Worm (Caenorhabditis elegans) whole organism, mixed stage, embryonic: ENCODE results near the gene spp-2.

Experiments
- M03D4.4 ChIP-seq: sonication (generic microtip); optimal IDR thresholded peaks from 2 replicates; lab custom pipeline; 2017; ENCODE audit warnings: mild to moderate bottlenecking, missing genetic modification characterization, missing compliant biosample characterization
- blmp-1 ChIP-seq: fragments of 150-350 bp; optimal IDR thresholded peaks from 2 replicates; lab custom pipeline; 2014; ENCODE audit warnings: missing biosample characterization, missing genetic modification characterization
- ceh-83 ChIP-seq: fragments of 200-800 bp; sonication (Bioruptor generic); optimal IDR thresholded peaks from 2 replicates; lab custom pipeline; 2018; ENCODE audit warnings: mild to moderate bottlenecking, missing genetic modification characterization, missing compliant biosample characterization
- ces-1 ChIP-seq: fragments of 150-350 bp; optimal IDR thresholded peaks from 2 replicates; lab custom pipeline; 2014; ENCODE audit warnings: missing biosample characterization, missing genetic modification reagents, missing genetic modification characterization
- cnd-1 ChIP-seq: fragments of 200-800 bp; sonication (Bioruptor generic); optimal IDR thresholded peaks from 2 replicates; lab custom pipeline; 2018; ENCODE audit warnings: mild to moderate bottlenecking, missing genetic modification characterization, missing compliant biosample characterization
- elt-1 ChIP-seq: sonication (generic microtip); optimal IDR thresholded peaks from 2 replicates; lab custom pipeline; 2017; ENCODE audit warnings: missing genetic modification characterization, mild to moderate bottlenecking, missing compliant biosample characterization, antibody characterized with exemption, moderate library complexity, borderline replicate concordance; ENCODE audit not compliant: insufficient read depth
- elt-3 ChIP-seq: fragments of 150-350 bp; optimal IDR thresholded peaks from 2 replicates; lab custom pipeline; 2014; ENCODE audit warnings: missing biosample characterization, missing genetic modification characterization
- flh-1 ChIP-seq: fragments of 200-800 bp; sonication (Bioruptor generic); optimal IDR thresholded peaks from 2 replicates; lab custom pipeline; 2018; ENCODE audit warnings: mild to moderate bottlenecking, missing genetic modification characterization, moderate library complexity, missing compliant biosample characterization
- ham-2 ChIP-seq: fragments of 200-800 bp; sonication (Bioruptor generic); optimal IDR thresholded peaks from 2 replicates; lab custom pipeline; 2018; ENCODE audit warnings: mild to moderate bottlenecking, missing genetic modification characterization, missing compliant biosample characterization
- hlh-1 ChIP-seq: fragments of 150-350 bp; optimal IDR thresholded peaks from 2 replicates; lab custom pipeline; 2014; ENCODE audit warnings: missing biosample characterization, missing genetic modification reagents, missing genetic modification characterization
- lin-13 ChIP-seq: fragments of 150-350 bp; optimal IDR thresholded peaks from 2 replicates; lab custom pipeline; 2014; ENCODE audit warnings: missing biosample characterization, missing genetic modification characterization
- lin-32 ChIP-seq: fragments of 200-800 bp; sonication (Bioruptor generic); optimal IDR thresholded peaks from 2 replicates; lab custom pipeline; 2018; ENCODE audit warnings: mild to moderate bottlenecking, missing genetic modification characterization, missing compliant biosample characterization
- lsy-2 ChIP-seq: fragments of 150-350 bp; optimal IDR thresholded peaks from 2 replicates; lab custom pipeline; 2014; ENCODE audit warnings: missing biosample characterization, missing genetic modification characterization
- mab-5 ChIP-seq: fragments of 150-350 bp; optimal IDR thresholded peaks from 2 replicates; lab custom pipeline; 2014; ENCODE audit warnings: missing biosample characterization, missing genetic modification characterization
- mep-1 ChIP-seq: fragments of 150-350 bp; optimal IDR thresholded peaks from 2 replicates; lab custom pipeline; 2017; ENCODE audit warnings: missing biosample characterization, missing genetic modification reagents, missing genetic modification characterization, inconsistent platforms
- nhr-12 ChIP-seq: fragments of 150-350 bp; optimal IDR thresholded peaks from 2 replicates; lab custom pipeline; 2014; ENCODE audit warnings: missing biosample characterization, missing genetic modification characterization
- nhr-2 ChIP-seq: fragments of 150-350 bp; optimal IDR thresholded peaks from 2 replicates; lab custom pipeline; 2014; ENCODE audit warnings: missing biosample characterization, missing genetic modification characterization
- nhr-237 ChIP-seq: fragments of 150-350 bp; optimal IDR thresholded peaks from 2 replicates; lab custom pipeline; 2014; ENCODE audit warnings: missing biosample characterization, missing genetic modification characterization
- nhr-28 ChIP-seq: fragments of 150-350 bp; optimal IDR thresholded peaks from 2 replicates; lab custom pipeline; 2014; ENCODE audit warnings: missing biosample characterization, missing genetic modification characterization
- nhr-76 ChIP-seq: sonication (generic microtip); optimal IDR thresholded peaks from 2 replicates; lab custom pipeline; 2017; ENCODE audit warnings: missing biosample characterization, missing genetic modification characterization
- pha-4 ChIP-seq: fragments of 150-350 bp; optimal IDR thresholded peaks from 2 replicates; lab custom pipeline; 2018; ENCODE audit warnings: missing biosample characterization, missing genetic modification reagents, missing genetic modification characterization
- sem-2 ChIP-seq: fragments of 200-800 bp; sonication (Bioruptor generic); optimal IDR thresholded peaks from 2 replicates; lab custom pipeline; 2018; ENCODE audit warnings: mild to moderate bottlenecking, missing genetic modification characterization, missing compliant biosample characterization
- snpc-4 ChIP-seq: fragments of 150-350 bp; optimal IDR thresholded peaks from 2 replicates; lab custom pipeline; 2014; ENCODE audit warnings: missing biosample characterization, missing genetic modification characterization
- sptf-1 ChIP-seq: sonication (generic microtip); optimal IDR thresholded peaks from 2 replicates; lab custom pipeline; 2017; ENCODE audit warnings: mild to moderate bottlenecking, missing genetic modification characterization, moderate library complexity, missing compliant biosample characterization
- tbx-8 ChIP-seq: fragments of 200-800 bp; sonication (Bioruptor generic); optimal IDR thresholded peaks from 2 replicates; lab custom pipeline; 2018; ENCODE audit warnings: mild to moderate bottlenecking, missing genetic modification characterization, moderate library complexity, missing compliant biosample characterization
- unc-120 ChIP-seq: sonication (generic microtip); optimal IDR thresholded peaks from 2 replicates; lab custom pipeline; 2017; ENCODE audit warnings: missing genetic modification characterization, missing compliant biosample characterization; ENCODE audit not compliant: poor library complexity, severe bottlenecking
- unc-62 ChIP-seq: fragments of 150-350 bp; optimal IDR thresholded peaks from 2 replicates; lab custom pipeline; 2014; ENCODE audit warnings: missing biosample characterization, missing genetic modification reagents, missing genetic modification characterization
- zip-8 ChIP-seq: fragments of 150-350 bp; optimal IDR thresholded peaks from 2 replicates; lab custom pipeline; 2014; ENCODE audit warnings: missing biosample characterization, missing genetic modification characterization

Gene spp-2

DNA sequence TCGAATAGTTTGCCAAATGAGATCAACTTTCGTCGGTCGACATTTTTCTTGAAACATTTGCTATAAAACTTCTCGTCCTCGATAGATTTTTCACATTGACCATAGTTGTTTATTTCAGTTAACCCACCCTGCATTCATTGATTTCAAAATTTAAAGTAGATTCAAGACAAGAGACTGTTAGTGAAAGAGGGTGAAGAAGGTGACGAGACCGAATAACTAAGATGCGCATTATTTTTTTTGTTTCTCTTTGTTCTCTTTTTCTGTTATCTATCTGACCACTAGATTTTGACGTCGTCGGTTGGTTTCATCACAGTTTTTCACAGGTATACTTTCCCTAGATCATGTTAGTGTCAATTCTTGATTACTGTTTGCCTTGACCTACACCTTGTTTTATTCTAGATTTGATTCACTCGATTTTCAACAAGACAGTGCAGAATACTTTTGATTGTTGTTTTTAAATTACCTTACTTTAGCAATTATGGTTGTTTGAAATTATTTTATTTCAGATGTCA lies 14.1 kb upstream of the spp-2 start, which contains the start of gene ttr-30:
TSS of gene ttr-30 (plus strand) at position 265 of the 512 bp plus-strand sequence.
- TF ChIP-seq cnd-1 (tag; lab: Kevin White, UChicago) (no peak), flh-1 (GFP tag; lab: Kevin White, UChicago) (no peak), mep-1 (no peak), lin-13 (tag; lab: Kevin White, UChicago) (no peak), elt-3 (tag; lab: Kevin White, UChicago) (no peak), hlh-1 (no peak), nhr-2 (tag; lab: Kevin White, UChicago) (no peak), tbx-8 (GFP tag; lab: Kevin White, UChicago) (no peak)
- TF ChIP-seq, all 35 proteins: peak for 0

DNA sequence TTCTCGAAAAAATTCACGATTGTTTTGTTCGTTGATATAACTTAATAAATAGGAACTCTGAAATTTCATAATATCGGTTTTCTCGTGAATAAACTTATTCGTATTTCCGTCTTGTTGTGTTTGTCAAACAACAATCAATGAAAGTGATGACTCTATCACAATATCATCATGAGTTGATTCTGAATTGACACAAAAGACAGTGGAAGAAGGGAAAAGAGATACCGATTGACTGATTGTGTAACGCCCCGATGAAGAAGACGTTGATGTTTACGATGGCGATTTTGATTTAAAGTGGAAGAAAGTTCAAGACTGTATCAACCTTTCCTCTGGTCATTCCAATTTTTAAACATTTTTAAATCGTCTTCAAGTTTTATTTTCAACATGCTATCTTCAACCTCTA lies 13.0 kb upstream of the spp-2 start, which contains the start of gene ttr-59:
TSS of gene ttr-59 (plus strand) at position 218 of the 400 bp plus-strand sequence.
- TF ChIP-seq snpc-4 (no peak), mep-1 (no peak), tbx-8 (GFP tag; lab: Kevin White, UChicago) (no peak), nhr-2 (tag; lab: Kevin White, UChicago) (no peak), unc-62 (peak; percentile 23), ceh-83 (no peak)
- TF ChIP-seq, all 35 proteins: peak for 1

DNA sequence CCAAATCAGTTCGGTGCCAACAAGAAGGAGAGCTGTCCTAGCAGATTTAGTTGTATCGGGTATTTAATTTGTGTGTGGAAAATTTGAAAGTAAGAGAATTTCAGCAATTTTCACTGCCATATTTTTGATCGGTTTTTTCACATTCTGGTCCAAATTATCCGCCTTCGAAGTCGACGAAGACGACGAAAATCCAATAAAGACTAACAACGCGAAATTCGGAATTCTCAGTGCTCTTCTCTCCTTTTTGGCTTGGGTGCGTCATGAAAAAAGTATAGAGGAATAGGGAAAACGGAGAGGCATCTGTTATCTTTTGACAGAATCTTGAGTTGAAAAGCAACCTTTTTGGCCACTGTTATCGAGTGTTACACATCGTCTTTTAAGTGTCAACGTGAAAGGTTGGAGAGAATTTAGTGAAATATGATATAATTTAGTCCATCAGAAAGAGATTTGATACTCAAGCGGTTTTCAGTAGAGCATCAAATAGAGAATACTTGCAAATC lies 11.5 kb upstream of the spp-2 start:
- peak; percentile 83 for TF ChIP-seq ces-1 (GFP tag; lab: Kevin White, UChicago)
- TF ChIP-seq cnd-1 (tag; lab: Kevin White, UChicago) = no peak
- no peak for TF ChIP-seq snpc-4
- TF ChIP-seq ceh-83 = no peak
- TF ChIP-seq sem-2 (GFP tag; lab: Kevin White, UChicago) = no peak
- TF ChIP-seq elt-1 (tag; lab: Kevin White, UChicago) = no peak
- no peak for TF ChIP-seq sptf-1
- no peak for TF ChIP-seq lin-32

DNA sequence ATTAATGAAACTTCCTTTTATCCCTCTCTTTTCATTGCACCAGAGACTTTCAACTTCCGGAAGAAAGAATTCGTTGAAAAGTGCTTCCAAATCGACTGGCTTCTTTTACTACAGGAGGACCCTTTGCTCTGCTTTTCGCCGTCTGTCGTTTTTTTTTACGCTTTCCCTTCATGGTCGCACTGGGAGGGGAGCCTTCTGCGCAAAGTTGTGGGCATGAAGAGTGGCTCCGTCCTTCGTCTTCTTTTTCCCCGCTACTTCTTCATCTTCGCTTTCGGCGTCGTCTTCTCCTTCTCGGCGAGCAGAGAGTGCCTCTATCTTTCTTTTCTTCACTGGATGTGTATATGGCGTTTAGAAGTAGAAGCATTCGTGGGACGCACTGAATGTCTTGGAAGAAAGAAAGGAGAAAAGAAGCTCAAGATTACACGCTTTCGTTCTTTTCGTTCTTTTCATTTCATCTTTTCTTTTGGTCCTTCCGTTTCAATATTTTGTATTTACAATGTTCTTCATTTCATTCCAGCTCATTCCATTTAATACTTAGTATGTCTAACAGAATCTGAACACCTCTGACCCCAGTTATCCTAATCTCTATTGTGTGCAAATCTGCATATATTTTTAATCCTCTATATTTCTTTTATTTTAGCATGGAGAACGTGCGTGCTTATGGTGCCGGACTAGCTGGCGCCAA lies 10.5 kb upstream of the spp-2 start, which contains the start of gene sng-1:
TSS of gene sng-1 (plus strand) at position 635 of the 685 bp plus-strand sequence.
- TF ChIP-seq lsy-2 (tag; lab: Kevin White, UChicago) (no peak), nhr-237 (tag; lab: Kevin White, UChicago) (no peak), lin-32 (no peak), sptf-1 (no peak), ces-1 (GFP tag; lab: Kevin White, UChicago) (peak; percentile 35)

DNA sequence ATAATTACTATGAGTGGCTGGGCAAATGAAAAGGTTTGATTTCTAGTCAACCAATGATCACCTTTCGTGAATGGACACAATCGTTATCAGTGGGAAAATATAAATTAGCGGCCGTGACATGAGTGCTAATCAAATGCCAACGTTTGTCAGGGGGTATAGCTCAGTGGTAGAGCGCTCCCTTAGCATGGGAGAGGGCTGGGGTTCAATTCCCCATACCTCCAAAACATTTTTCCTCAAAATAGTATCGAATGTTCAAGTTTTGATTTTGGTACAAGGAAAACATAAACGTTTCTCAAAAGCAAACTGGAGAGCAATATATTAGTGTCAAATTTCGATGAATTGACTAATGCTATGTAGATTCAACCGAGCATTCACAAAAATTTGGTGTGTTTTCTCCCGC lies 7.0 kb upstream of the spp-2 start:
- peak; percentile 65 for TF ChIP-seq sptf-1
- no peak for TF ChIP-seq lsy-2 (tag; lab: Kevin White, UChicago)
- TF ChIP-seq pha-4 (tag; lab: Kevin White, UChicago) = no peak
- no peak for TF ChIP-seq ham-2
- TF ChIP-seq hlh-1 = no peak

DNA sequence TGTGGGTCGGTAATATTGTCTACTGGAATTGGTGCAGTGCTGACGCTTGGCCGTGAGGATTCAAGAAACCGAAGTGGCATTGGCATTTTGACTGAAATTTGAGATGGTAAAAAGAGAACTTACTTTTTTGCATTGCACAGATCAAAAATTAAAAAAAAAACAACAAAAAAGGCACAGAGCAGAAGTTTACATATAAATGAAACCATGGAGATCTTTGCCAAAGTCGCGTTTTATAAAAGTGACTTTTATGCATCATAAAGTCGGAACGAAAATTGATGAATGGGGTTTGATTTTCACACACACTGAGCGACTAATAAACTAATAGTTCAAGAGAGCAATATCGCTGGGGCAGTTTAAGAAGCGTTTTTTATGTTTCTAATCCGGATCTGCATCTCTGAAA lies 5.7 kb upstream of the spp-2 start, which contains the start of gene T08A9.13:
TSS of gene T08A9.13 (minus strand) at position 101 of the 400 bp plus-strand sequence.
- no peak for TF ChIP-seq nhr-28
- TF ChIP-seq M03D4.4 (tag; lab: Kevin White, UChicago) = no peak
- TF ChIP-seq nhr-76 (tag; lab: Kevin White, UChicago) = no peak
- no peak for TF ChIP-seq lsy-2 (tag; lab: Kevin White, UChicago)
- no peak for TF ChIP-seq lin-13 (tag; lab: Kevin White, UChicago)

DNA sequence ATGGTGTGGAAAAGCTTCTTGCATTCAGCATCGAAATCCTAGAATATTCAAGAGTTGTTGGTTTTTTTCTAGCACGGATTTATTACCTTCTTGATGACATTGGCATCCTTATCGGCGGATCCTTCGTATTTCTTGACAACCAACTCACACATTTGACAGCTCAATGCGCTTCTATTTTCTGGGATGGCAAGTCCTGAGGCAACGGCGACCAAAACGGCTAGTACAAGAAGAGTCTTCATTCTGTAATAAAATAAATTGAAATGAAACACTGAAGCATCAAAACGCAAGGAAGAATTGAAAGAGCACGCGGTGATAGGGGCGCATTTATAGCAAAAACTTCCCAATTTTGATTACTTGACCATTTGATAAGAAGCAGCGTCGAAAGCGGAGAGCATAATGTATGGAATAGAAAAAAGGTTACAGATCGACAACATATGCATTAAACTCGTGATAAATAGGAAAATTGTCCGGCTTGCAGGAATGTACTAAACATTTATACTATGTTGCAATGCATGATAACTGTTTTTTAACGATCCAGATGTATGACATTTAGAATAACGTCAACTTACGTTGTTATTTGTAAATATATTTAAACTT lies 3.6 kb upstream of the spp-2 start, which contains the start of gene spp-5:
TSS of gene spp-5 (minus strand) at position 240 of the 597 bp plus-strand sequence.
- TF ChIP-seq pha-4 (tag; lab: Kevin White, UChicago) (no peak), snpc-4 (no peak), nhr-76 (tag; lab: Kevin White, UChicago) (no peak), hlh-1 (no peak), lin-32 (no peak), zip-8 (no peak), blmp-1 (no peak), nhr-12 (tag; lab: Kevin White, UChicago) (no peak), flh-1 (GFP tag; lab: Kevin White, UChicago) (no peak), mab-5 (tag; lab: Kevin White, UChicago) (no peak), unc-120 (tag; lab: Kevin White, UChicago) (no peak), nhr-28 (no peak), ces-1 (GFP tag; lab: Kevin White, UChicago) (no peak), tbx-8 (GFP tag; lab: Kevin White, UChicago) (no peak), elt-3 (tag; lab: Kevin White, UChicago) (no peak), M03D4.4 (tag; lab: Kevin White, UChicago) (no peak), ceh-83 (no peak), lsy-2 (tag; lab: Kevin White, UChicago) (no peak)
